Fruit fly (Drosophila melanogaster): ENCODE data around the gene CG13361.

The CG13361 gene

dm6 chrX:779344-779743 lies 25.9 kb upstream of the CG13361 start:
- TF ChIP-seq CG4496 (GFP tag; IDR thresholded peaks at IDR 0.05): 0 out of 3 replicates have a peak, but pooled peaks have one; percentile 11
- TF ChIP-seq CG34367 (tag; optimal IDR thresholded peaks at IDR 0.05): peak; percentile 20
- TF ChIP-seq CG13204 (GFP tag; optimal IDR thresholded peaks at IDR 0.05): peak; percentile 29
- TF ChIP-seq CG8301 (tag; optimal IDR thresholded peaks at IDR 0.05): peak; percentile 55
- TF ChIP-seq Snoo (tag; optimal IDR thresholded peaks at IDR 0.05): peak; percentile 32
- TF ChIP-seq D1 (tag; optimal IDR thresholded peaks at IDR 0.05): no peak
- no peak for TF ChIP-seq CG12605 (GFP tag; IDR thresholded peaks at IDR 0.05)
- TF ChIP-seq Pif1B (GFP tag; optimal IDR thresholded peaks at IDR 0.05): peak; percentile 56
- TF ChIP-seq gl (tag; optimal IDR thresholded peaks at IDR 0.05): peak; percentile 1
- TF ChIP-seq rn (GFP tag; IDR thresholded peaks at IDR 0.05): no peak
- TF ChIP-seq CG10348 (GFP tag; IDR thresholded peaks at IDR 0.05): no peak
- TF ChIP-seq CG17806 (tag; optimal IDR thresholded peaks at IDR 0.05): peak; percentile 40
- peak; percentile 60 for TF ChIP-seq CG8159 (tag; optimal IDR thresholded peaks at IDR 0.05)
- TF ChIP-seq Ets98B (GFP tag; IDR thresholded peaks at IDR 0.05): 0 out of 2 replicates have a peak, but pooled peaks have one; percentile 14
- TF ChIP-seq EcR (GFP tag; optimal IDR thresholded peaks at IDR 0.05): peak; percentile 52
- TF ChIP-seq CG32121 (GFP tag; IDR thresholded peaks at IDR 0.05): 0 out of 2 replicates have a peak, but pooled peaks have one; percentile 16
- peak; percentile 35 for TF ChIP-seq Pif1A (GFP tag; optimal IDR thresholded peaks at IDR 0.05)
- no peak for TF ChIP-seq CG14655 (GFP tag; optimal IDR thresholded peaks at IDR 0.05)
- peak; percentile 59 for TF ChIP-seq CG15710 (tag; optimal IDR thresholded peaks at IDR 0.05)
- TF ChIP-seq fd96Ca (GFP tag; IDR thresholded peaks at IDR 0.05): no peak
- TF ChIP-seq CG9948 (tag; optimal IDR thresholded peaks at IDR 0.05): peak; percentile 49

dm6 chrX:775184-775583 lies 21.7 kb upstream of the CG13361 start:
- peak; percentile 59 for TF ChIP-seq Snoo (tag; optimal IDR thresholded peaks at IDR 0.05)
- peak; percentile 62 for TF ChIP-seq Pif1B (GFP tag; optimal IDR thresholded peaks at IDR 0.05)
- TF ChIP-seq CG32121 (GFP tag; IDR thresholded peaks at IDR 0.05): no peak
- peak; percentile 84 for TF ChIP-seq CG15710 (tag; optimal IDR thresholded peaks at IDR 0.05)
- peak; percentile 57; the same call in 1 of the 3 replicates for TF ChIP-seq fd96Ca (GFP tag; IDR thresholded peaks at IDR 0.05)
- TF ChIP-seq Pif1A (GFP tag; optimal IDR thresholded peaks at IDR 0.05): peak; percentile 74
- TF ChIP-seq rn (GFP tag; IDR thresholded peaks at IDR 0.05): no peak; the same call in 1 of the 2 replicates
- peak; percentile 56 for TF ChIP-seq gl (tag; optimal IDR thresholded peaks at IDR 0.05)
- peak; percentile 74 for TF ChIP-seq CG34367 (tag; optimal IDR thresholded peaks at IDR 0.05)
- peak; percentile 71; the same call in 1 of the 2 replicates for TF ChIP-seq CG12605 (GFP tag; IDR thresholded peaks at IDR 0.05)
- TF ChIP-seq CG14655 (GFP tag; optimal IDR thresholded peaks at IDR 0.05): peak; percentile 78
- peak; percentile 80 for TF ChIP-seq CG8159 (tag; optimal IDR thresholded peaks at IDR 0.05)
- peak; percentile 40; the same call in 1 of the 2 replicates for TF ChIP-seq Ets98B (GFP tag; IDR thresholded peaks at IDR 0.05)
- no peak for TF ChIP-seq D1 (tag; optimal IDR thresholded peaks at IDR 0.05)
- TF ChIP-seq EcR (GFP tag; optimal IDR thresholded peaks at IDR 0.05): no peak
- peak; percentile 78 for TF ChIP-seq CG9948 (tag; optimal IDR thresholded peaks at IDR 0.05)
- TF ChIP-seq CG10348 (GFP tag; IDR thresholded peaks at IDR 0.05): no peak
- TF ChIP-seq CG8301 (tag; optimal IDR thresholded peaks at IDR 0.05): peak; percentile 71
- peak; percentile 1 for TF ChIP-seq CG13204 (GFP tag; optimal IDR thresholded peaks at IDR 0.05)
- TF ChIP-seq CG17806 (tag; optimal IDR thresholded peaks at IDR 0.05): peak; percentile 83
- TF ChIP-seq CG4496 (GFP tag; IDR thresholded peaks at IDR 0.05): peak; percentile 64; the same call in 1 of the 3 replicates

- TF ChIP-seq Snoo (tag; optimal IDR thresholded peaks at IDR 0.05) (no peak), rn (GFP tag; IDR thresholded peaks at IDR 0.05) (no peak), CG13204 (GFP tag; optimal IDR thresholded peaks at IDR 0.05) (no peak), Ets98B (GFP tag; IDR thresholded peaks at IDR 0.05) (no peak), CG9948 (tag; optimal IDR thresholded peaks at IDR 0.05) (no peak), EcR (GFP tag; optimal IDR thresholded peaks at IDR 0.05) (no peak), CG8301 (tag; optimal IDR thresholded peaks at IDR 0.05) (no peak), CG15710 (tag; optimal IDR thresholded peaks at IDR 0.05) (no peak), CG12605 (GFP tag; IDR thresholded peaks at IDR 0.05) (no peak), CG14655 (GFP tag; optimal IDR thresholded peaks at IDR 0.05) (no peak), fd96Ca (GFP tag; IDR thresholded peaks at IDR 0.05) (no peak), CG8159 (tag; optimal IDR thresholded peaks at IDR 0.05) (no peak), CG34367 (tag; optimal IDR thresholded peaks at IDR 0.05) (no peak), CG10348 (GFP tag; IDR thresholded peaks at IDR 0.05) (no peak), CG17806 (tag; optimal IDR thresholded peaks at IDR 0.05) (no peak), gl (tag; optimal IDR thresholded peaks at IDR 0.05) (no peak), D1 (tag; optimal IDR thresholded peaks at IDR 0.05) (no peak)
Observed at dm6 chrX:774160-774700, 20.8 kb upstream of the CG13361 start.

- no peak for TF ChIP-seq CG10348 (GFP tag; IDR thresholded peaks at IDR 0.05)
- TF ChIP-seq CG8159 (tag; optimal IDR thresholded peaks at IDR 0.05): no peak
- no peak for TF ChIP-seq gl (tag; optimal IDR thresholded peaks at IDR 0.05)
- no peak for TF ChIP-seq CG14655 (GFP tag; optimal IDR thresholded peaks at IDR 0.05)
- no peak for TF ChIP-seq rn (GFP tag; IDR thresholded peaks at IDR 0.05)
Observed at dm6 chrX:772305-772986, 19.0 kb upstream of the CG13361 start.

- TF ChIP-seq CG14655 (GFP tag; optimal IDR thresholded peaks at IDR 0.05) (peak; percentile 9), Pif1B (GFP tag; optimal IDR thresholded peaks at IDR 0.05) (no peak), CG17806 (tag; optimal IDR thresholded peaks at IDR 0.05) (peak; percentile 43), CG13204 (GFP tag; optimal IDR thresholded peaks at IDR 0.05) (no peak), rn (GFP tag; IDR thresholded peaks at IDR 0.05) (no peak), CG4496 (GFP tag; IDR thresholded peaks at IDR 0.05) (no peak), CG12605 (GFP tag; IDR thresholded peaks at IDR 0.05) (no peak), CG8159 (tag; optimal IDR thresholded peaks at IDR 0.05) (peak; percentile 28), CG10348 (GFP tag; IDR thresholded peaks at IDR 0.05) (no peak), CG34367 (tag; optimal IDR thresholded peaks at IDR 0.05) (peak; percentile 19), Ets98B (GFP tag; IDR thresholded peaks at IDR 0.05) (no peak), Pif1A (GFP tag; optimal IDR thresholded peaks at IDR 0.05) (no peak), CG32121 (GFP tag; IDR thresholded peaks at IDR 0.05) (no peak), D1 (tag; optimal IDR thresholded peaks at IDR 0.05) (no peak), gl (tag; optimal IDR thresholded peaks at IDR 0.05) (no peak), Snoo (tag; optimal IDR thresholded peaks at IDR 0.05) (no peak), EcR (GFP tag; optimal IDR thresholded peaks at IDR 0.05) (no peak), CG9948 (tag; optimal IDR thresholded peaks at IDR 0.05) (peak; percentile 39), fd96Ca (GFP tag; IDR thresholded peaks at IDR 0.05) (no peak)
Observed at dm6 chrX:771431-772064, 18.1 kb upstream of the CG13361 start.

Measured in whole organism, pupa.